Worm (Caenorhabditis elegans): ENCODE results near the gene C54C6.7.

Gene C54C6.7

ce11 chrIII:3548017-3548416 is 1.8 kb upstream of the C54C6.7 start, which contains the start of gene C54C6.11:
TSS of gene C54C6.11 (plus strand) at chrIII:3548317.
- TF ChIP-seq sea-1 (GFP tag; conservative IDR thresholded peaks at IDR 0.05) (no peak), ceh-13 (GFP tag; optimal IDR thresholded peaks at IDR 0.05) (no peak), ceh-36 (tag; optimal IDR thresholded peaks at IDR 0.05) (no peak), ama-1 (optimal IDR thresholded peaks at IDR 0.05) (no peak), hmbx-1 (tag; optimal IDR thresholded peaks at IDR 0.05) (no peak), pes-1 (GFP tag; IDR thresholded peaks at IDR 0.05) (no peak), tra-4 (tag; optimal IDR thresholded peaks at IDR 0.05) (no peak), tbx-11 (GFP tag; IDR thresholded peaks at IDR 0.05) (no peak)

- TF ChIP-seq ets-7 (tag; optimal IDR thresholded peaks at IDR 0.05) (no peak), hmbx-1 (tag; optimal IDR thresholded peaks at IDR 0.05) (no peak), sea-1 (GFP tag; conservative IDR thresholded peaks at IDR 0.05) (no peak), hmg-4 (GFP tag; optimal IDR thresholded peaks at IDR 0.05) (no peak), hnd-1 (tag; optimal IDR thresholded peaks at IDR 0.05) (no peak), flt-1 (GFP tag; IDR thresholded peaks at IDR 0.05) (no peak), tbx-37 (GFP tag; conservative IDR thresholded peaks at IDR 0.05) (no peak), aly-1 (tag; optimal IDR thresholded peaks at IDR 0.05) (no peak), scrt-1 (GFP tag; IDR thresholded peaks at IDR 0.05) (no peak), B0310.2 (tag; optimal IDR thresholded peaks at IDR 0.05) (no peak), ceh-13 (GFP tag; optimal IDR thresholded peaks at IDR 0.05) (no peak), ama-1 (optimal IDR thresholded peaks at IDR 0.05) (no peak), ceh-36 (tag; optimal IDR thresholded peaks at IDR 0.05) (no peak), tbx-11 (GFP tag; IDR thresholded peaks at IDR 0.05) (no peak)
Measured at ce11 chrIII:3543071-3543470, 3.2 kb downstream of the C54C6.7 start.

- no peak for TF ChIP-seq B0310.2 (tag; optimal IDR thresholded peaks at IDR 0.05)
- TF ChIP-seq tbx-11 (GFP tag; IDR thresholded peaks at IDR 0.05), result no peak
- no peak for TF ChIP-seq tbx-37 (GFP tag; conservative IDR thresholded peaks at IDR 0.05)
- TF ChIP-seq F13C5.2 (tag; optimal IDR thresholded peaks at IDR 0.05), result no peak
- no peak for TF ChIP-seq hmbx-1 (tag; optimal IDR thresholded peaks at IDR 0.05)
- no peak for TF ChIP-seq ceh-36 (tag; optimal IDR thresholded peaks at IDR 0.05)
- TF ChIP-seq ceh-13 (GFP tag; optimal IDR thresholded peaks at IDR 0.05), result no peak
- TF ChIP-seq sea-1 (GFP tag; conservative IDR thresholded peaks at IDR 0.05), result no peak
- TF ChIP-seq aly-1 (tag; optimal IDR thresholded peaks at IDR 0.05), result no peak
- TF ChIP-seq flt-1 (GFP tag; IDR thresholded peaks at IDR 0.05), result no peak
- no peak for TF ChIP-seq ama-1 (optimal IDR thresholded peaks at IDR 0.05)
- no peak for TF ChIP-seq ets-7 (tag; optimal IDR thresholded peaks at IDR 0.05)
- no peak for TF ChIP-seq hnd-1 (tag; optimal IDR thresholded peaks at IDR 0.05)
- TF ChIP-seq tra-4 (tag; optimal IDR thresholded peaks at IDR 0.05), result no peak
Measured at ce11 chrIII:3542105-3542504, 4.1 kb downstream of the C54C6.7 start.

- no peak for TF ChIP-seq scrt-1 (GFP tag; IDR thresholded peaks at IDR 0.05)
- no peak for TF ChIP-seq aly-1 (tag; optimal IDR thresholded peaks at IDR 0.05)
- TF ChIP-seq tbx-11 (GFP tag; IDR thresholded peaks at IDR 0.05), result no peak
- TF ChIP-seq hmg-4 (GFP tag; optimal IDR thresholded peaks at IDR 0.05), result no peak
- no peak for TF ChIP-seq ets-7 (tag; optimal IDR thresholded peaks at IDR 0.05)
- no peak for TF ChIP-seq flt-1 (GFP tag; IDR thresholded peaks at IDR 0.05)
- no peak for TF ChIP-seq ama-1 (optimal IDR thresholded peaks at IDR 0.05)
- no peak for TF ChIP-seq F13C5.2 (tag; optimal IDR thresholded peaks at IDR 0.05)
- TF ChIP-seq hmbx-1 (tag; optimal IDR thresholded peaks at IDR 0.05), result no peak
- no peak for TF ChIP-seq hnd-1 (tag; optimal IDR thresholded peaks at IDR 0.05)
- TF ChIP-seq tbx-37 (GFP tag; conservative IDR thresholded peaks at IDR 0.05), result no peak
- no peak for TF ChIP-seq pes-1 (GFP tag; IDR thresholded peaks at IDR 0.05)
- no peak for TF ChIP-seq ceh-13 (GFP tag; optimal IDR thresholded peaks at IDR 0.05)
- TF ChIP-seq tra-4 (tag; optimal IDR thresholded peaks at IDR 0.05), result no peak
- no peak for TF ChIP-seq sea-1 (GFP tag; conservative IDR thresholded peaks at IDR 0.05)
Measured at ce11 chrIII:3541539-3541938, 4.7 kb downstream of the C54C6.7 start, which contains the start of gene ben-1. TSS of gene ben-1 (minus strand) at chrIII:3541639.

ce11 chrIII:3541093-3541492 is 5.1 kb downstream of the C54C6.7 start:
- TF ChIP-seq flt-1 (GFP tag; IDR thresholded peaks at IDR 0.05), result no peak
- TF ChIP-seq tbx-11 (GFP tag; IDR thresholded peaks at IDR 0.05), result no peak
- TF ChIP-seq pes-1 (GFP tag; IDR thresholded peaks at IDR 0.05), result no peak
- no peak for TF ChIP-seq tra-4 (tag; optimal IDR thresholded peaks at IDR 0.05)
- no peak for TF ChIP-seq F13C5.2 (tag; optimal IDR thresholded peaks at IDR 0.05)
- no peak for TF ChIP-seq scrt-1 (GFP tag; IDR thresholded peaks at IDR 0.05)
- TF ChIP-seq ets-7 (tag; optimal IDR thresholded peaks at IDR 0.05), result no peak
- no peak for TF ChIP-seq hnd-1 (tag; optimal IDR thresholded peaks at IDR 0.05)
- TF ChIP-seq hmg-4 (GFP tag; optimal IDR thresholded peaks at IDR 0.05), result no peak
- no peak for TF ChIP-seq aly-1 (tag; optimal IDR thresholded peaks at IDR 0.05)
- TF ChIP-seq ama-1 (optimal IDR thresholded peaks at IDR 0.05), result no peak
- TF ChIP-seq sea-1 (GFP tag; conservative IDR thresholded peaks at IDR 0.05), result no peak
- no peak for TF ChIP-seq hmbx-1 (tag; optimal IDR thresholded peaks at IDR 0.05)
- no peak for TF ChIP-seq ceh-13 (GFP tag; optimal IDR thresholded peaks at IDR 0.05)
- no peak for TF ChIP-seq B0310.2 (tag; optimal IDR thresholded peaks at IDR 0.05)
- TF ChIP-seq tbx-37 (GFP tag; conservative IDR thresholded peaks at IDR 0.05), result no peak
- TF ChIP-seq ceh-36 (tag; optimal IDR thresholded peaks at IDR 0.05), result no peak

ce11 chrIII:3540424-3540823 is 5.8 kb downstream of the C54C6.7 start:
- TF ChIP-seq aly-1 (tag; optimal IDR thresholded peaks at IDR 0.05) (no peak), tra-4 (tag; optimal IDR thresholded peaks at IDR 0.05) (no peak), hmg-4 (GFP tag; optimal IDR thresholded peaks at IDR 0.05) (no peak), flt-1 (GFP tag; IDR thresholded peaks at IDR 0.05) (no peak), pes-1 (GFP tag; IDR thresholded peaks at IDR 0.05) (peak; percentile 70), F13C5.2 (tag; optimal IDR thresholded peaks at IDR 0.05) (no peak), tbx-37 (GFP tag; conservative IDR thresholded peaks at IDR 0.05) (0 out of 2 replicates have a peak, but pooled peaks have one; percentile 24)

- TF ChIP-seq scrt-1 (GFP tag; IDR thresholded peaks at IDR 0.05) (no peak), pes-1 (GFP tag; IDR thresholded peaks at IDR 0.05) (no peak), tbx-37 (GFP tag; conservative IDR thresholded peaks at IDR 0.05) (no peak), ceh-36 (tag; optimal IDR thresholded peaks at IDR 0.05) (no peak), aly-1 (tag; optimal IDR thresholded peaks at IDR 0.05) (no peak), B0310.2 (tag; optimal IDR thresholded peaks at IDR 0.05) (no peak)
Measured at ce11 chrIII:3539499-3539898, 6.7 kb downstream of the C54C6.7 start.

Measured in whole organism, early embryonic.